Worm (Caenorhabditis elegans): Measurements from ENCODE around the gene T07A5.1.

The T07A5.1 gene

ce11 chrIII:10254583-10254982 lies 51.4 kb downstream of the T07A5.1 start, which contains the start of gene R01H10.4:
TSS of gene R01H10.4 (plus strand) at chrIII:10254818.
- peak; percentile 13 for TF ChIP-seq nhr-23 (tag; optimal IDR thresholded peaks at IDR 0.05)
- TF ChIP-seq pha-4 (tag; optimal IDR thresholded peaks at IDR 0.05): no peak

Measured in whole organism, L3 larva.